Fruit fly (Drosophila melanogaster) S2 (cell line): ENCODE data around the gene primo-2.

Source experiments
- CG8478 ChIP-seq: fragments of >200 bp; optimal IDR thresholded peaks from 2 replicates; lab custom pipeline; 2018
- CTCF ChIP-seq, 2 experiments: fragments of >200 bp; optimal IDR thresholded peaks; 2 replicates each; lab custom pipeline; 2018

DNA sequence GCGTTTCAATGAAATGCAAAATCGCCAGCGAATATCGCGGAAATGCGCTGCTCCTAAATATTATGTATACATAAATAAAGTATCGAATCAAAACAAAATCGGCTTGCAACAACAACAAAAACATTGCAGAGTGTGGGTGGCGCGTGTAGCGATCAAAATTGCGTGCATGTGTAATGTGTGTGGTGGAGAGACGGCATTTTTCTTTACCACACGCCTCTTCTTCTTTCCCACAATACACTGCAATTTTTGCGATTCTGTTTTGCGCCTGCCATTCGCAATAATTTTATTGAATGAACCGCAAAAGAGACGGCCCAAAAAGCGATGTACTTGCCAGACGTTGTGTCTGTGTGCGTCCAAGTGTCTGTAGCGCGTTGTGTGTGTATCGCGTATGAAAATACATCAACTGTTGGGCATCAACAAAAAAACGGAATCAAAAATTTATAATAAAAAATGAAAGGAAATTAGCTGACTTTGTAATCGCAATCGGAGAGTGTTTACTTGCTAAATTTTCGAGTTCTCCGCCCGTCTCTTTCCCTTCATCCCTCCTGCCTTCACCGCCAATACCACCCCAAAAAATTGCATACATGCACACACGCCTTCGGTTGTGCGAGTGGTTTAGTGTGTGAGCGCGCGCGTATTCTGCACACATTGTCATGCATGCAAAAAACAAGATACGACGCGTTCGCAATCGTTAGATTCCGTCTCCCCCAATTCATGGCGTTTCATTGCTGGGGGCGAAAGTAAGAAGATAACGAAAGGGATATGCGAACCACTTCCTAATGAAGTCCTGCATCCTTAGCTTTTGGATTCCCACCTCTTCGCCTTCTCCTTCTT is 26.8 kb downstream of the primo-2 start:
- TF ChIP-seq CG8478 (lab: Kevin White, UChicago) (no peak), CTCF (optimal IDR thresholded peaks at IDR 0.05; lab: Kevin White, UChicago) (no peak)
